Worm (Caenorhabditis elegans): ENCODE measurements around the gene arf-1.

DNA sequence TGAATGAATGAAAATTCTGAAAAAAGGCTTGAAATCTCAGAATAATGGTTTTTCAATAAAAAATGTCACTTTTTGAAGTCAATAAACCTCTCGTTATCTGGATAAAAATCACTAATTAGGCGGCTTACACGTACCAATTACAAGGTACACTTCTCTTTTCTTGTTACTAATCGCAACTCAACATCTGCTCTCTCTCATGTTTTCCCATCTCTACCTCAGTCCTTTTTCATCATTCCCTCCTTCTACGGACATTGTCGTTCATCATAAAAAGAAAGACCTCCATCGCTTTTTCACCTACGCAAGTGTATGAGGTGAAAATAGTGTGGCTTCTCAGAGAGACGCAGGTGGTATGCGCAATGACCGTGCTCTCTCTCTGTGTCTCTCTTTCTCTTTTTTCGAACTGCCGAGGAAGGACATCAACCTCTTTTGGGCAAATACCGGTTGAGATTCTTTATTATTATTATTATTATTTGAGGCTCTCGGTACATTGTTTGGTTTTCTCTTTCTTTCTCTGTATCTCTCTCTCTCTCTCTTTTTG, 46.7 kb upstream of the arf-1 start:
- 0 out of 2 replicates have a peak, but pooled peaks have one; percentile 13 for TF ChIP-seq tbx-11 (GFP tag; IDR thresholded peaks at IDR 0.05)
- no peak for TF ChIP-seq tbx-37 (GFP tag; conservative IDR thresholded peaks at IDR 0.05)
- no peak for TF ChIP-seq ama-1 (optimal IDR thresholded peaks at IDR 0.05)
- TF ChIP-seq hmbx-1 (tag; optimal IDR thresholded peaks at IDR 0.05): no peak
- TF ChIP-seq ets-7 (tag; optimal IDR thresholded peaks at IDR 0.05): no peak
